Fruit fly (Drosophila melanogaster): ENCODE results near the gene CG13023.

DNA sequence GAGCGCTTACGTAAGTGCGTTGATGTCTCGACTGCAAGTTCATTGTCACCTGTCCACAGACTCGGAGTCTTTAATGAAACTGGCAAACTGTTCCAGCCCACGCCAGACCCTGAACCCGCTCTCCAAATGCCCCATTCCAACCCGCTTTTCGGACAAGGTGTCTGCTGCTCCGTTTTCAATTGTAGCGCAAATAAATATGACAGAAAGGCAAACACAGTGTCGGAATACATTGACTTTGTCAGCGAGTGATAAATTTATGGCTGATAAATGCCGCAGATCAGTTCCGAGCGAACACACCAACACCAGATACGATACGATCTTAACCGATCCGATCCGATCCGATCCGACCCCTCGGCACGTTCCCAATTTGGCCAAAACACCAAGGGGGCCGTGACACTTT lies 13.1 kb downstream of the CG13023 start:
- TF ChIP-seq CG8478 (optimal IDR thresholded peaks at IDR 0.05), result no peak
- TF ChIP-seq pan (optimal IDR thresholded peaks at IDR 0.05), result no peak
- no peak for TF ChIP-seq psq (optimal IDR thresholded peaks at IDR 0.05)
- no peak for TF ChIP-seq usp (GFP tag; optimal IDR thresholded peaks at IDR 0.05)
- no peak for TF ChIP-seq Dll (optimal IDR thresholded peaks at IDR 0.05)
